Worm (Caenorhabditis elegans) whole organism, late embryonic: Measurements from ENCODE around the gene T06C12.14.
"Not testable (repeated sequence)": the region's sequence is repeated elsewhere in the genome, so short reads cannot be mapped to it uniquely, and the experiment has no call there.

Source experiments
- C38D4.7 ChIP-seq: fragments of 200-800 bp; sonication (Bioruptor generic); optimal IDR thresholded peaks from 2 replicates; lab custom pipeline; 2018; ENCODE audit warnings: mild to moderate bottlenecking, missing genetic modification characterization, moderate library complexity, missing compliant biosample characterization
- F13H6.1 ChIP-seq: sonication (generic microtip); optimal IDR thresholded peaks from 2 replicates; lab custom pipeline; 2016; ENCODE audit warnings: missing genetic modification characterization, missing compliant biosample characterization
- K09A11.1 ChIP-seq: sonication (generic microtip); optimal IDR thresholded peaks from 2 replicates; lab custom pipeline; 2017; ENCODE audit warnings: antibody characterized with exemption, mild to moderate bottlenecking, missing genetic modification characterization, missing compliant biosample characterization; ENCODE audit not compliant: insufficient read depth
- T23F11.4 ChIP-seq: fragments of 200-800 bp; sonication (Bioruptor generic); optimal IDR thresholded peaks from 2 replicates; lab custom pipeline; 2018; ENCODE audit warnings: mild to moderate bottlenecking, missing genetic modification characterization, missing compliant biosample characterization
- ahr-1 ChIP-seq: sonication (generic microtip); optimal IDR thresholded peaks from 2 replicates; lab custom pipeline; 2016; ENCODE audit warnings: missing genetic modification characterization, missing compliant biosample characterization
- ama-1 ChIP-seq: fragments of 150-350 bp; optimal IDR thresholded peaks from 2 replicates; lab custom pipeline; 2014
- ceh-14 ChIP-seq: sonication (generic microtip); optimal IDR thresholded peaks from 2 replicates; lab custom pipeline; 2016; ENCODE audit warnings: missing genotype, missing genetic modification characterization, missing compliant biosample characterization
- ceh-18 ChIP-seq: sonication (generic microtip); optimal IDR thresholded peaks from 2 replicates; lab custom pipeline; 2016; ENCODE audit warnings: missing genetic modification characterization, missing compliant biosample characterization
- ceh-2 ChIP-seq: sonication (generic microtip); optimal IDR thresholded peaks from 2 replicates; lab custom pipeline; 2016; ENCODE audit warnings: missing genotype, missing genetic modification characterization, missing compliant biosample characterization
- ceh-31 ChIP-seq: sonication (generic microtip); optimal IDR thresholded peaks from 2 replicates; lab custom pipeline; 2016; ENCODE audit warnings: missing genetic modification characterization, missing compliant biosample characterization
- ceh-6 ChIP-seq: fragments of 200-800 bp; sonication (Bioruptor generic); optimal IDR thresholded peaks from 2 replicates; lab custom pipeline; 2018; ENCODE audit warnings: mild to moderate bottlenecking, missing genetic modification characterization, missing compliant biosample characterization
- ceh-9 ChIP-seq: sonication (generic microtip); optimal IDR thresholded peaks from 2 replicates; lab custom pipeline; 2016; ENCODE audit warnings: mild to moderate bottlenecking, missing genetic modification characterization, inconsistent platforms, missing compliant biosample characterization
- dve-1 ChIP-seq: sonication (generic microtip); optimal IDR thresholded peaks from 2 replicates; lab custom pipeline; 2017; ENCODE audit warnings: antibody characterized with exemption, mild to moderate bottlenecking, missing genetic modification characterization, missing compliant biosample characterization
- elt-2 ChIP-seq: sonication (generic microtip); optimal IDR thresholded peaks from 2 replicates; lab custom pipeline; 2016; ENCODE audit warnings: missing genetic modification reagents, missing genetic modification characterization, missing compliant biosample characterization
- elt-4 ChIP-seq: sonication (generic microtip); optimal IDR thresholded peaks from 2 replicates; lab custom pipeline; 2016; ENCODE audit warnings: missing genetic modification characterization, missing compliant biosample characterization
- ets-4 ChIP-seq: sonication (generic microtip); optimal IDR thresholded peaks from 2 replicates; lab custom pipeline; 2016; ENCODE audit warnings: missing genetic modification characterization, missing compliant biosample characterization
- fax-1 ChIP-seq: sonication (generic microtip); optimal IDR thresholded peaks from 2 replicates; lab custom pipeline; 2016; ENCODE audit warnings: missing genotype, missing genetic modification characterization, missing compliant biosample characterization
- fkh-10 ChIP-seq: fragments of 150-350 bp; optimal IDR thresholded peaks from 2 replicates; lab custom pipeline; 2014; ENCODE audit warnings: missing biosample characterization, missing genetic modification reagents, missing genetic modification characterization
- gmeb-2 ChIP-seq: sonication (generic microtip); optimal IDR thresholded peaks from 2 replicates; lab custom pipeline; 2016; ENCODE audit warnings: missing genetic modification characterization, inconsistent platforms, missing compliant biosample characterization
- hlh-15 ChIP-seq: sonication (generic microtip); optimal IDR thresholded peaks from 2 replicates; lab custom pipeline; 2016; ENCODE audit warnings: missing genetic modification characterization, missing compliant biosample characterization
- hlh-30 ChIP-seq: sonication (generic microtip); optimal IDR thresholded peaks from 2 replicates; lab custom pipeline; 2017; ENCODE audit warnings: antibody characterized with exemption, missing genetic modification characterization, missing compliant biosample characterization; ENCODE audit not compliant: insufficient read depth
- hlh-6 ChIP-seq: sonication (generic microtip); optimal IDR thresholded peaks from 2 replicates; lab custom pipeline; 2016; ENCODE audit warnings: missing genotype, missing genetic modification characterization, missing compliant biosample characterization
- hlh-8 ChIP-seq: sonication (generic microtip); optimal IDR thresholded peaks from 2 replicates; lab custom pipeline; 2016; ENCODE audit warnings: missing genotype, missing genetic modification characterization, missing compliant biosample characterization
- lin-11 ChIP-seq: fragments of 200-800 bp; sonication (Bioruptor generic); optimal IDR thresholded peaks from 2 replicates; lab custom pipeline; 2018; ENCODE audit warnings: mild to moderate bottlenecking, missing genetic modification characterization, missing compliant biosample characterization
- madf-2 ChIP-seq: sonication (generic microtip); optimal IDR thresholded peaks from 2 replicates; lab custom pipeline; 2017; ENCODE audit warnings: missing genetic modification characterization, missing compliant biosample characterization
- nhr-232 ChIP-seq: sonication (generic microtip); optimal IDR thresholded peaks from 2 replicates; lab custom pipeline; 2016; ENCODE audit warnings: missing genetic modification characterization, missing compliant biosample characterization
- npax-4 ChIP-seq: sonication (generic microtip); optimal IDR thresholded peaks from 2 replicates; lab custom pipeline; 2016; ENCODE audit warnings: missing genetic modification characterization, missing compliant biosample characterization
- odd-2 ChIP-seq: sonication (generic microtip); optimal IDR thresholded peaks from 2 replicates; lab custom pipeline; 2017; ENCODE audit warnings: antibody characterized with exemption, mild to moderate bottlenecking, missing genetic modification characterization, missing compliant biosample characterization
- pag-3 ChIP-seq: sonication (generic microtip); optimal IDR thresholded peaks from 2 replicates; lab custom pipeline; 2016; ENCODE audit warnings: missing compliant biosample characterization, missing genetic modification characterization, borderline replicate concordance
- pat-9 ChIP-seq: fragments of 200-800 bp; sonication (Bioruptor generic); optimal IDR thresholded peaks from 2 replicates; lab custom pipeline; 2018; ENCODE audit warnings: mild to moderate bottlenecking, missing genetic modification characterization, moderate library complexity, missing compliant biosample characterization
- pax-1 ChIP-seq: fragments of 150-350 bp; optimal IDR thresholded peaks from 2 replicates; lab custom pipeline; 2014; ENCODE audit warnings: missing biosample characterization, missing genetic modification characterization
- pha-2 ChIP-seq: sonication (generic microtip); optimal IDR thresholded peaks from 2 replicates; lab custom pipeline; 2017; ENCODE audit warnings: mild to moderate bottlenecking, missing genetic modification characterization, missing compliant biosample characterization
- pqm-1 ChIP-seq: sonication (generic microtip); optimal IDR thresholded peaks from 2 replicates; lab custom pipeline; 2016; ENCODE audit warnings: missing genetic modification characterization, missing compliant biosample characterization
- syd-9 ChIP-seq: sonication (generic microtip); optimal IDR thresholded peaks from 2 replicates; lab custom pipeline; 2016; ENCODE audit warnings: mild to moderate bottlenecking, missing genetic modification characterization, moderate library complexity, missing compliant biosample characterization
- ttx-3 ChIP-seq: sonication (generic microtip); optimal IDR thresholded peaks from 2 replicates; lab custom pipeline; 2016; ENCODE audit warnings: missing genetic modification reagents, missing genetic modification characterization, missing compliant biosample characterization
- unc-3 ChIP-seq, 2 experiments: fragments of 200-800 bp in 1 of 2; sonication (Bioruptor generic) in 1 of 2; sonication (generic microtip) in 1 of 2; conservative IDR thresholded peaks in 1 of 2; optimal IDR thresholded peaks in 1 of 2; 2 replicates each; pipeline versions ENCODE4 v1.3.6 to Lab custom; 2016 to 2022; ENCODE audit warnings: missing compliant biosample characterization in 2 of 2, missing genetic modification characterization in 2 of 2, missing genetic modification reagents in 1 of 2
- unc-55 ChIP-seq: sonication (generic microtip); optimal IDR thresholded peaks from 2 replicates; lab custom pipeline; 2017; ENCODE audit warnings: missing biosample characterization, missing genetic modification reagents, missing genetic modification characterization
- unc-86 ChIP-seq: sonication (generic microtip); optimal IDR thresholded peaks from 2 replicates; lab custom pipeline; 2016; ENCODE audit warnings: missing genetic modification characterization, missing compliant biosample characterization
- zip-5 ChIP-seq: sonication (generic microtip); optimal IDR thresholded peaks from 2 replicates; lab custom pipeline; 2016; ENCODE audit warnings: missing genetic modification characterization, missing compliant biosample characterization
- ztf-16 ChIP-seq: sonication (generic microtip); optimal IDR thresholded peaks from 2 replicates; lab custom pipeline; 2017; ENCODE audit warnings: missing genetic modification characterization, missing compliant biosample characterization

T06C12.14 gene

ce11 chrV:15899696-15900095 is at the start of gene T06C12.14:
TSS of gene T06C12.14 (plus strand) at chrV:15899996.
- TF ChIP-seq ceh-31 (tag; lab: Kevin White, UChicago) (no peak), hlh-6 (no peak), unc-55 (GFP tag; lab: Kevin White, UChicago) (no peak), elt-2 (tag; lab: Kevin White, UChicago) (no peak), ets-4 (tag; lab: Kevin White, UChicago) (no peak), madf-2 (tag; lab: Kevin White, UChicago) (no peak), pag-3 (tag; lab: Kevin White, UChicago) (no peak), hlh-8 (tag; lab: Kevin White, UChicago) (no peak), hlh-30 (tag; lab: Kevin White, UChicago) (no peak), T23F11.4 (GFP tag; lab: Kevin White, UChicago) (no peak), elt-4 (tag; lab: Kevin White, UChicago) (no peak), ttx-3 (tag; lab: Kevin White, UChicago) (no peak), zip-5 (tag; lab: Kevin White, UChicago) (no peak), npax-4 (no peak), C38D4.7 (GFP tag; lab: Kevin White, UChicago) (no peak), gmeb-2 (no peak)
- TF ChIP-seq, all 69 proteins: peak for 0

DNA sequence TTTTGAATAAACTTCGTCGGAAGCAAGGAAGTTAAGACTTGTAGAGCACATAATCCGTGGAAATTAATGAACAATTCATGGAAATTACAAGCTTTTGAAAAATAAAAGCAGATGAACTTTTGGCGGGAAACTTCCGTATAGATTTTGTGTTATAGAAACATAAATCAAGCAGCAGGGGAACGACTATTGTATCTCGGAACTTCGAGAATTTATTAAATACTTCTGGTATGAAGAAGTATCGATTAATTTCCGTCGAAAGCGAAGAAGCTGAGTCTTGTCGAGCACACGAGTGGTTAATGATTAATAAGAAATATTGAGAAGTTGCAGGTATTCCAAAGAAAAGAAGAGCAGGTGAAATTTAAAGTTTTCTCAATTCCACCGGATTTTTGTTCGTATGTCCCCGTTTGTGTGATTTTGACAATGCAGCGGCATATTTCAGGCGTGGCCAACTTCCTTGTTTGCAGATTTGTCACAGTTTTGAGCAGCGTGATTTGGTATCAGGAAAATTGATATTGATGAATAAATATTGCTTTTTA is 49.5 kb upstream of the T06C12.14 start, which contains the start of gene srh-147:
srh-147 (minus strand) TSS at position 51 of the 536 bp plus-strand sequence.
- not testable (repeated sequence) for TF ChIP-seq pax-1 (tag; lab: Kevin White, UChicago); hlh-6; ztf-16
- TF ChIP-seq, all 69 proteins: peak for 0; not testable (repeated sequence) for 69

ce11 chrV:15858292-15858691 is 41.5 kb upstream of the T06C12.14 start, which contains the start of gene srh-148:
TSS of gene srh-148 (minus strand) at chrV:15858392.
- TF ChIP-seq odd-2 (tag; lab: Kevin White, UChicago) (no peak), ceh-14 (tag; lab: Kevin White, UChicago) (no peak), elt-2 (tag; lab: Kevin White, UChicago) (no peak), dve-1 (tag; lab: Kevin White, UChicago) (no peak), unc-86 (no peak), ama-1 (lab: Kevin White, UChicago) (no peak), ceh-2 (tag; lab: Kevin White, UChicago) (no peak), pat-9 (tag; lab: Kevin White, UChicago) (no peak), hlh-8 (tag; lab: Kevin White, UChicago) (no peak), nhr-232 (tag; lab: Kevin White, UChicago) (no peak)

ce11 chrV:15862599-15862998 is 37.2 kb upstream of the T06C12.14 start, which contains the start of gene srz-12:
TSS of gene srz-12 (minus strand) at chrV:15862699.
- no peak for TF ChIP-seq pha-2 (tag; lab: Kevin White, UChicago)
- TF ChIP-seq npax-4, result no peak
- TF ChIP-seq ceh-6 (GFP tag; lab: Kevin White, UChicago), result no peak
- no peak for TF ChIP-seq lin-11
- TF ChIP-seq ama-1 (lab: Kevin White, UChicago), result no peak
- TF ChIP-seq K09A11.1 (tag; lab: Kevin White, UChicago), result no peak
- TF ChIP-seq ahr-1 (tag; lab: Kevin White, UChicago), result no peak
- no peak for TF ChIP-seq ceh-18 (tag; lab: Kevin White, UChicago)
- no peak for TF ChIP-seq pax-1 (tag; lab: Kevin White, UChicago)
- no peak for TF ChIP-seq hlh-30 (tag; lab: Kevin White, UChicago)
- TF ChIP-seq, all 69 proteins: peak for 0

ce11 chrV:15863042-15863441 is 36.8 kb upstream of the T06C12.14 start, which contains the start of gene srh-299:
TSS of gene srh-299 (plus strand) at chrV:15863342.
- TF ChIP-seq pqm-1 (tag; lab: Kevin White, UChicago) (no peak), hlh-8 (tag; lab: Kevin White, UChicago) (no peak), pax-1 (tag; lab: Kevin White, UChicago) (no peak), madf-2 (tag; lab: Kevin White, UChicago) (no peak), fax-1 (tag; lab: Kevin White, UChicago) (no peak), unc-3 (GFP tag; conservative IDR thresholded peaks at IDR 0.05; lab: Robert Waterston, UW) (no peak), unc-3 (tag; optimal IDR thresholded peaks at IDR 0.05; lab: Kevin White, UChicago) (no peak), T23F11.4 (GFP tag; lab: Kevin White, UChicago) (no peak), hlh-15 (tag; lab: Kevin White, UChicago) (no peak), ceh-31 (tag; lab: Kevin White, UChicago) (no peak), ceh-2 (tag; lab: Kevin White, UChicago) (no peak), lin-11 (no peak), ceh-9 (tag; lab: Kevin White, UChicago) (no peak), npax-4 (no peak), elt-4 (tag; lab: Kevin White, UChicago) (no peak), syd-9 (no peak), fkh-10 (GFP tag; lab: Kevin White, UChicago) (no peak), F13H6.1 (tag; lab: Kevin White, UChicago) (no peak)
